Worm (Caenorhabditis elegans): Measurements from ENCODE around the gene msp-53.
A peak's percentile ranks its signal among the peaks of the same experiment; 100 is the strongest.

Gene msp-53

DNA sequence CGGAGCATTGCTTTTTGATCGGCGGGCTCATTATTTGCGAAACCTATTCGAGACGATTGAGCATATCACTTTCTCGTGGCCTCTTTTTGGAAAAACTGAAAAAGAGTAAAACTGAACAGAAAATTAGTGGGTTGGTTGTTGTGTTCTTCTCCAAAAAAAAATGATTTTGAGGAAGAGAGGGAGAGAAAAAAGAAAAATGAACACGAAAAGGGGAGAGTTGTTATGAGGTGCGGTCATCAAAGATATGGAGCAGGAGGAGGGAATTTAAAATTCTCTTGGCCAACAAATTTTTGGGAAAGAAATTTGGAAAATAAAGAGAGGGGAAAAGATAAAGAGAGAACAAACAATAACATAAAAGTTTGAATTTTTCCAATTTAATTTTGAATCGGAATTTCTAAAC is 19.5 kb downstream of the msp-53 start, which contains the start of gene hot-9:
Gene hot-9, minus strand, starts transcription at position 101 of the 400 bp plus-strand sequence.
- no peak for TF ChIP-seq lsy-2 (tag; optimal IDR thresholded peaks at IDR 0.05)
- no peak for TF ChIP-seq ceh-43 (GFP tag; optimal IDR thresholded peaks at IDR 0.05)
- no peak for TF ChIP-seq hlh-1 (tag; optimal IDR thresholded peaks at IDR 0.05)
- no peak for TF ChIP-seq ham-2 (GFP tag; optimal IDR thresholded peaks at IDR 0.05)
- no peak for TF ChIP-seq pha-4 (tag; optimal IDR thresholded peaks at IDR 0.05)
- no peak for TF ChIP-seq unc-62 (GFP tag; optimal IDR thresholded peaks at IDR 0.05)
- TF ChIP-seq tbx-8 (GFP tag; optimal IDR thresholded peaks at IDR 0.05), result no peak
- no peak for TF ChIP-seq lin-13 (tag; optimal IDR thresholded peaks at IDR 0.05)
- TF ChIP-seq ceh-83 (GFP tag; optimal IDR thresholded peaks at IDR 0.05), result no peak

DNA sequence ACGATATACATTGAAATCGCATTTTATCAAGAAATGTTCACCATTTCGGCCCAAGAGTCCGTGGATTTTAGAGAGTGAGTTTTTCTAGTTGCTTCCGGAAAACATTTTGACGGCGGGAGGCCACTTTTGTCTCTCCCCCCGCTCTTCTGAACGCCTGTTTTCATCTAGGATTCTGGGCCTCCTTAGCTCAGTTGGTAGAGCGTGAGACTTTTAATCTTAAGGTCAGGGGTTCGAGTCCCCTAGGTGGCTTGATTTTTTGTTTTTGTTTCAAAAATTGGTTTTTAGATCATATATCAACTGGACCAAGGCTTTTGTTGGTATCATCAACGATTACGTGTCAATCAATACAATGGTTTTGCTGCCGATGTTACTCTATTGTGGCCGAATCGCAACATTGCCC is 26.1 kb downstream of the msp-53 start:
- TF ChIP-seq cnd-1 (tag; optimal IDR thresholded peaks at IDR 0.05) (no peak), ceh-83 (GFP tag; optimal IDR thresholded peaks at IDR 0.05) (peak; percentile 79)

DNA sequence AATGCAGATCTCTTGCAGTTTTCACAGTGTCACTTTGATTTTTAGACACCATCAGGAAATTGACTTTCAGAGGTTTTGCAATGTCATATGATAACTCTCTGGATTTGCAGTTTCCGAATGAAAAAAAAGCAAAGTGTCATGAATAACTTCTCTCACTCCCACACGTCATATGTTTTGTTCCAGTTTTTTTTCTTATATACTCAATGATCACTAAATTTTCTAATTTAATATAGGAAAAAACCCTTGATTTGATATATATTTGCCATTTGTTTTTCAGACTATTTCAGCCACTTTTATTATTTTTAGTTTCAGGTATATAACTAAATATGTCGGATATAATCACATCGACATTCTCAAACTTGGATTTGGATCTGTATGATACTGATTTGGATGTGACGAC is 27.4 kb downstream of the msp-53 start, which contains the start of gene C09B9.1:
Gene C09B9.1, plus strand, starts transcription at position 301 of the 400 bp plus-strand sequence.
- no peak for TF ChIP-seq unc-62 (GFP tag; optimal IDR thresholded peaks at IDR 0.05)
- no peak for TF ChIP-seq drap-1 (GFP tag; optimal IDR thresholded peaks at IDR 0.05)
- TF ChIP-seq nhr-237 (tag; optimal IDR thresholded peaks at IDR 0.05), result no peak

DNA sequence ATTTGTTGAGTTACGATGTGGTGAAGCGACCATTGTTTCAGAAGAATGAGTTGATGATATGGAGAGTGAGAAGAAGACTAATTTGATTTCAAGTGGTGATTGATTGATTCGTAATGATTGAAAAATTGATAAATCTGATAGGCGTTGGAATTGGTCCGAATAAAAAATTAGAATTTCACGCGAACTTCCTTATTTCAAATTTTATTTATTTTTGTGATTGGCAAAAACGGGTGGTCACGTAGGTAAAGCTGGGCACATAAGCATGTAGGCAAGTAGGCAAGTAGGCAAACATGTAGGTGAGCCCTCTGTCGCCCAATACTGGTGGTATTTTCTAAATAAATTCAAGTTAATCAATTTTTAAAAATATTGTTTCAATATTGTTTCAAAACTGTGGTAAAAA is 31.6 kb downstream of the msp-53 start, which contains the start of gene C09B9.4:
Gene C09B9.4, minus strand, starts transcription at position 101 of the 400 bp plus-strand sequence.
- TF ChIP-seq ceh-39 (tag; optimal IDR thresholded peaks at IDR 0.05) (no peak), lin-32 (GFP tag; optimal IDR thresholded peaks at IDR 0.05) (no peak), blmp-1 (tag; optimal IDR thresholded peaks at IDR 0.05) (no peak), cnd-1 (tag; optimal IDR thresholded peaks at IDR 0.05) (no peak), nhr-237 (tag; optimal IDR thresholded peaks at IDR 0.05) (no peak), tbx-8 (GFP tag; optimal IDR thresholded peaks at IDR 0.05) (no peak), snpc-4 (tag; optimal IDR thresholded peaks at IDR 0.05) (no peak), mls-2 (tag; optimal IDR thresholded peaks at IDR 0.05) (no peak), unc-62 (GFP tag; optimal IDR thresholded peaks at IDR 0.05) (no peak), hlh-1 (tag; optimal IDR thresholded peaks at IDR 0.05) (no peak), nhr-28 (tag; optimal IDR thresholded peaks at IDR 0.05) (no peak), lsy-2 (tag; optimal IDR thresholded peaks at IDR 0.05) (no peak), sptf-1 (tag; optimal IDR thresholded peaks at IDR 0.05) (no peak), unc-39 (tag; optimal IDR thresholded peaks at IDR 0.05) (no peak), nhr-76 (tag; optimal IDR thresholded peaks at IDR 0.05) (no peak), sem-2 (GFP tag; optimal IDR thresholded peaks at IDR 0.05) (no peak), ztf-11 (tag; optimal IDR thresholded peaks at IDR 0.05) (no peak)

DNA sequence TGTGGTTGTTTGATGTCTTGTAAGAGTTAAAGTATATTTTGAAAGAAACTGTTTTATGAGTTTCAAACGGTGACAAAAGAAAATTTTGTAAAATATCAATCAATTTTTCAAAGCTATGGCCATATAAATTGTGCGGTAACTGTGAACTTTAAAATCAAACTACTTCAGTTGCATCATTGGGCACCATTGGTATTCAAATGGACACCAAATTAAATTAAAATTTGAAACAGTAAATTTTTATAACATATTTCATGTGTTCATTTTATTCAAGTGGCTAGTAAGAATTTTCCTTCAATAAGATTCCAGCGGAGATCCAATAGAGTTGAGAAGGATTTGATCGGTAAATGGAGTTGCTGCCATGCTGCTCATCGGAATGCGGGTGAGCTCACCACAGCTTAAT is 33.5 kb downstream of the msp-53 start:
- TF ChIP-seq mls-2 (tag; optimal IDR thresholded peaks at IDR 0.05) (no peak), ham-2 (GFP tag; optimal IDR thresholded peaks at IDR 0.05) (no peak), nhr-2 (tag; optimal IDR thresholded peaks at IDR 0.05) (no peak), ceh-83 (GFP tag; optimal IDR thresholded peaks at IDR 0.05) (no peak), nhr-12 (tag; optimal IDR thresholded peaks at IDR 0.05) (no peak), mep-1 (tag; optimal IDR thresholded peaks at IDR 0.05) (no peak), nhr-237 (tag; optimal IDR thresholded peaks at IDR 0.05) (no peak), sptf-1 (tag; optimal IDR thresholded peaks at IDR 0.05) (no peak), drap-1 (GFP tag; optimal IDR thresholded peaks at IDR 0.05) (no peak), lin-32 (GFP tag; optimal IDR thresholded peaks at IDR 0.05) (no peak), blmp-1 (tag; optimal IDR thresholded peaks at IDR 0.05) (no peak), hlh-1 (tag; optimal IDR thresholded peaks at IDR 0.05) (no peak), flh-1 (GFP tag; optimal IDR thresholded peaks at IDR 0.05) (no peak), ces-1 (GFP tag; optimal IDR thresholded peaks at IDR 0.05) (no peak), unc-62 (GFP tag; optimal IDR thresholded peaks at IDR 0.05) (no peak), bed-3 (GFP tag; optimal IDR thresholded peaks at IDR 0.05) (no peak), zip-8 (tag; optimal IDR thresholded peaks at IDR 0.05) (no peak), ceh-39 (tag; optimal IDR thresholded peaks at IDR 0.05) (no peak), elt-1 (tag; optimal IDR thresholded peaks at IDR 0.05; ENCODE audit: borderline replicate concordance, insufficient read depth) (no peak), elt-3 (tag; optimal IDR thresholded peaks at IDR 0.05) (no peak)

Data from whole organism, mixed stage, embryonic.